Fruit fly (Drosophila melanogaster) S2 (cell line): Measurements from ENCODE around the gene solo.

Experiments
- CG8478 ChIP-seq: fragments of >200 bp; optimal IDR thresholded peaks from 2 replicates; lab custom pipeline; 2018
- CTCF ChIP-seq, 2 experiments: fragments of >200 bp; optimal IDR thresholded peaks; 2 replicates each; lab custom pipeline; 2018

dm6 chr2L:15070216-15070615 is 8.8 kb downstream of the solo start, which contains the start of gene vig:
- TF ChIP-seq CG8478 (lab: Kevin White, UChicago) = no peak
- no peak for TF ChIP-seq CTCF (optimal IDR thresholded peaks at IDR 0.05; lab: Kevin White, UChicago)
